Fruit fly (Drosophila melanogaster) whole organism, prepupa: ENCODE data around the gene Cdc7.

Source experiments
- CG10631 ChIP-seq: fragments of 200-800 bp; sonication (Bioruptor generic); optimal IDR thresholded peaks from 2 replicates; lab custom pipeline; 2016; ENCODE audit warnings: missing biosample characterization, missing genetic modification characterization
- CG11294 ChIP-seq: fragments of 200-800 bp; sonication (Bioruptor generic); IDR thresholded peaks from 2 replicates; pipeline ENCODE4 v1.3.6; 2022; ENCODE audit warnings: missing biosample characterization, missing genetic modification characterization
- CG11762 ChIP-seq: fragments of 200-800 bp; sonication (Bioruptor generic); optimal IDR thresholded peaks from 3 replicates; lab custom pipeline; 2016; ENCODE audit warnings: missing biosample characterization, missing genetic modification characterization; ENCODE audit not compliant: insufficient read depth
- CG15336 ChIP-seq: fragments of 200-800 bp; sonication (Bioruptor generic); IDR thresholded peaks from 2 replicates; pipeline ENCODE4 v1.3.6; 2022; ENCODE audit warnings: missing biosample characterization, missing genetic modification characterization
- CG3032 ChIP-seq: fragments of 200-800 bp; optimal IDR thresholded peaks from 2 replicates; lab custom pipeline; 2019; ENCODE audit warnings: missing biosample characterization, mild to moderate bottlenecking, missing genetic modification characterization, moderate library complexity
- CG31627 ChIP-seq: fragments of 200-800 bp; sonication (Bioruptor generic); optimal IDR thresholded peaks from 3 replicates; lab custom pipeline; 2016; ENCODE audit warnings: missing biosample characterization, missing genetic modification characterization
- CG34406 ChIP-seq: fragments of 200-800 bp; sonication (Bioruptor generic); optimal IDR thresholded peaks from 3 replicates; lab custom pipeline; 2016; ENCODE audit warnings: missing biosample characterization, missing genetic modification characterization
- CG4318 ChIP-seq: fragments of 200-800 bp; sonication (Bioruptor generic); optimal IDR thresholded peaks from 3 replicates; lab custom pipeline; 2017; ENCODE audit warnings: missing biosample characterization, mild to moderate bottlenecking, missing genetic modification characterization
- CG6163 ChIP-seq: fragments of 200-800 bp; sonication (Bioruptor generic); IDR thresholded peaks from 3 replicates; pipeline ENCODE4 v1.3.6; 2022; ENCODE audit warnings: missing biosample characterization, missing genetic modification characterization
- CG7368 ChIP-seq: fragments of 200-800 bp; sonication (Bioruptor generic); optimal IDR thresholded peaks from 3 replicates; lab custom pipeline; 2016; ENCODE audit warnings: missing biosample characterization, missing genetic modification characterization
- Eip78C ChIP-seq: fragments of 200-800 bp; sonication (Bioruptor generic); peaks from one replicate; lab custom pipeline; 2016; ENCODE audit warnings: missing biosample characterization, missing genetic modification characterization
- Ets21C ChIP-seq: fragments of 200-800 bp; sonication (Bioruptor generic); optimal IDR thresholded peaks from 3 replicates; lab custom pipeline; 2016; ENCODE audit warnings: missing biosample characterization, missing genetic modification characterization
- Ets96B ChIP-seq: fragments of 200-800 bp; optimal IDR thresholded peaks from 2 replicates; lab custom pipeline; 2019; ENCODE audit warnings: missing biosample characterization, mild to moderate bottlenecking, missing genetic modification characterization, moderate library complexity
- Gug ChIP-seq: fragments of 200-800 bp; sonication (Bioruptor generic); IDR thresholded peaks from 2 replicates; pipeline ENCODE4 v1.3.6; 2022; ENCODE audit warnings: missing biosample characterization, missing genetic modification characterization
- Hr39 ChIP-seq: fragments of 200-800 bp; sonication (Bioruptor generic); optimal IDR thresholded peaks from 2 replicates; lab custom pipeline; 2016; ENCODE audit warnings: missing biosample characterization, missing genetic modification characterization
- Hr4 ChIP-seq: fragments of 200-800 bp; sonication (Bioruptor generic); optimal IDR thresholded peaks from 3 replicates; lab custom pipeline; 2016; ENCODE audit warnings: missing biosample characterization, missing genetic modification characterization
- Lpt ChIP-seq: fragments of 200-800 bp; sonication (Bioruptor generic); optimal IDR thresholded peaks from 3 replicates; lab custom pipeline; 2016; ENCODE audit warnings: missing biosample characterization, missing genetic modification characterization
- Met ChIP-seq: fragments of 200-800 bp; sonication (Bioruptor generic); optimal IDR thresholded peaks from 3 replicates; lab custom pipeline; 2016; ENCODE audit warnings: missing biosample characterization, missing genetic modification characterization
- Sox14 ChIP-seq: fragments of 200-800 bp; sonication (Bioruptor generic); optimal IDR thresholded peaks from 3 replicates; lab custom pipeline; 2016; ENCODE audit warnings: missing biosample characterization, missing genetic modification characterization
- achi ChIP-seq: fragments of 200-800 bp; sonication (Bioruptor generic); optimal IDR thresholded peaks from 3 replicates; lab custom pipeline; 2016; ENCODE audit warnings: missing biosample characterization, missing genetic modification characterization
- acj6 ChIP-seq: fragments of 200-800 bp; sonication (Bioruptor generic); optimal IDR thresholded peaks from 3 replicates; lab custom pipeline; 2016; ENCODE audit warnings: missing biosample characterization, missing genetic modification characterization
- dac ChIP-seq: fragments of 200-800 bp; sonication (Bioruptor generic); optimal IDR thresholded peaks from 2 replicates; lab custom pipeline; 2017; ENCODE audit warnings: missing biosample characterization, mild to moderate bottlenecking, missing genetic modification characterization
- esn ChIP-seq: fragments of 200-800 bp; sonication (Bioruptor generic); optimal IDR thresholded peaks from 2 replicates; lab custom pipeline; 2016; ENCODE audit warnings: missing biosample characterization, mild to moderate bottlenecking, missing genetic modification characterization, moderate library complexity
- fd85E ChIP-seq: fragments of 200-800 bp; sonication (Bioruptor generic); optimal IDR thresholded peaks from 3 replicates; lab custom pipeline; 2016; ENCODE audit warnings: missing biosample characterization, missing genetic modification characterization
- fkh ChIP-seq: fragments of 200-800 bp; sonication (Bioruptor generic); optimal IDR thresholded peaks from 3 replicates; lab custom pipeline; 2017; ENCODE audit warnings: missing biosample characterization, mild to moderate bottlenecking, missing genetic modification characterization, moderate library complexity
- lz ChIP-seq: fragments of 200-800 bp; sonication (Bioruptor generic); optimal IDR thresholded peaks from 3 replicates; lab custom pipeline; 2016; ENCODE audit warnings: missing biosample characterization, missing genetic modification characterization
- pdm3 ChIP-seq: fragments of 200-800 bp; sonication (Bioruptor generic); optimal IDR thresholded peaks from 3 replicates; lab custom pipeline; 2016; ENCODE audit warnings: missing biosample characterization, missing genetic modification characterization
- spab ChIP-seq: fragments of 200-800 bp; sonication (Bioruptor generic); optimal IDR thresholded peaks from 2 replicates; lab custom pipeline; 2017; ENCODE audit warnings: missing biosample characterization, mild to moderate bottlenecking, missing genetic modification characterization, missing genetic modification reagents
- ss ChIP-seq, 2 experiments: fragments of 200-800 bp; sonication (Bioruptor generic); optimal IDR thresholded peaks; 2 replicates in 1 of 2; 3 replicates in 1 of 2; lab custom pipeline; 2017 to 2018; ENCODE audit warnings: mild to moderate bottlenecking in 2 of 2, missing biosample characterization in 2 of 2, missing genetic modification characterization in 2 of 2, moderate library complexity in 1 of 2
- svp ChIP-seq: fragments of 200-800 bp; sonication (Bioruptor generic); peaks from one replicate; lab custom pipeline; 2016; ENCODE audit warnings: missing biosample characterization, missing genetic modification characterization
- topi ChIP-seq: fragments of 200-800 bp; sonication (Bioruptor generic); optimal IDR thresholded peaks from 3 replicates; lab custom pipeline; 2016; ENCODE audit warnings: missing biosample characterization, missing genetic modification characterization
- vri ChIP-seq: fragments of 200-800 bp; sonication (Bioruptor generic); optimal IDR thresholded peaks from 3 replicates; lab custom pipeline; 2016; ENCODE audit warnings: missing biosample characterization, mild to moderate bottlenecking, missing genetic modification characterization

Cdc7 gene

DNA sequence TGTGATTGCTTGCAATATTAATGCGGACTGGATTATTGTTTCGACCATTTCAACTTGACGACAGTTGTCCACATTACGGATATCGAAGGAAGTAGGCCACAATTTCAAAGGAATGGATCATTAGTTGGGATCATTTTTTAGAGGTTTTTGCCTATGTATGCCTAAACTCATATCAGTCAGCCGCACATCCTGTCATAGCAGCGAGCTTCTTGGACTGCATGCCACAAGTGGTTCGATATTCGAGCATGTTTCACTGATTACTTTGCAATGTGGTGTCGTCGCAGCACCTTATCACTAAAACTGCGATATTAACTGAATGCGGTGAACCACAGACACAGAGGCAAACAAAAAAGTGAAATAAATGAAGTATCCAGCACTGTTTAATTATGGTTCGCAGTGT, 9.6 kb downstream of the Cdc7 start:
- no peak for TF ChIP-seq CG4318
- no peak for TF ChIP-seq Gug (GFP tag; lab: Robert Waterston, UW)
- no peak for TF ChIP-seq Hr4 (GFP tag; lab: Kevin White, UChicago)

DNA sequence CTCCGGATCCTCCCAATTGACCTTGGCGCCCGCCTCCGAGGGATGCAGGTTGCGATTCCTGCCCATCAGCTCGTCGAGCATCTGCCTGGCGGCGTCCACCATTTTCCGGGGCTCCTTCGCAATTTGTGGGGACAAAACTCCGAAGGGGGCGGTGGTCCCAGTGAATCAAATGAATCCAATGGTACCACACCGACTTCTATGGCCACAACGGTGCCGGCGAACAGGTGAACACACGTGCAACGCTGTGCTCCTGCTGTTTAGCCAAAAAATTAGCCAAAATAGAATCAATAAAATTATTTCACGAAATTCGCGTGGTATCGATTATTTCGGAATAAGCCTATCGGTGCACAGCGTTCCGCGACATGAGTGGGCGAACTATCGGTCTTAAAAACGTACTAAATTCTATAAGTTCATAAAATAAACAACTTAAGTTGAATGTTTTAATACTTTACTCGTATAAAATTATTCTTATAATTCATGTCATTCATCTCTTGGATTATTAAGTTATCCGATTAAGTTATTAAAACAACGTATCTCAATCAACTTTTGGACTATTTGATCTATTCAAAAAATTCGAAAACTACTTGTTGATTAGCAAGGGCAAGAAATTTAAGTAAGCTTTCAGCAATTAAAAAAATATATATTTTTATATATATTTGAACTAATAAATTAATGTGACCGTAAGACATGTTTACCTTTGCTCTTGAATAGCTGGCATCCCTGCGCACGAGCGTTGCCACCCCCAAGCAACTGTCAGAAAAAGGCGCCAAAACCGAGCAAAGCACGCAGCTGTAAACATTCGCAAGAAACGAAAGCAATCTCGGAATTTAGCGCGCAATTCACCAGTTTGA, 19.5 kb downstream of the Cdc7 start, which contains the start of the genes CG3198 and Mcm6:
TSS of gene CG3198 (minus strand) at position 337 of the 851 bp plus-strand sequence.
TSS of gene Mcm6 (plus strand) at position 751 of the 851 bp plus-strand sequence.
- no peak for TF ChIP-seq CG3032 (tag; lab: Kevin White, UChicago)
- TF ChIP-seq esn = no peak
- peak; percentile 76 for TF ChIP-seq fkh (GFP tag; lab: Kevin White, UChicago)
- TF ChIP-seq achi (GFP tag; lab: Kevin White, UChicago) = peak; percentile 98
- TF ChIP-seq CG6163 (GFP tag; lab: Robert Waterston, UW) = no peak
- TF ChIP-seq CG34406 (GFP tag; lab: Kevin White, UChicago) = no peak
- TF ChIP-seq lz = no peak
- TF ChIP-seq Sox14 (GFP tag; lab: Kevin White, UChicago) = no peak
- TF ChIP-seq CG15336 = no peak
- TF ChIP-seq CG11762 (GFP tag; lab: Kevin White, UChicago) = no peak
- no peak for TF ChIP-seq CG11294 (GFP tag; lab: Robert Waterston, UW)
- no peak for TF ChIP-seq Ets96B (tag; lab: Kevin White, UChicago)
- TF ChIP-seq topi (GFP tag; lab: Kevin White, UChicago) = no peak
- TF ChIP-seq spab (GFP tag; lab: Kevin White, UChicago) = no peak
- TF ChIP-seq, all 60 proteins: peak for 2

- TF ChIP-seq esn = peak; percentile 38
- TF ChIP-seq fkh (GFP tag; lab: Kevin White, UChicago) = peak; percentile 28
- TF ChIP-seq svp (GFP tag; lab: Kevin White, UChicago) = no peak
- TF ChIP-seq fd85E (GFP tag; lab: Kevin White, UChicago) = no peak
- TF ChIP-seq CG7368 (GFP tag; lab: Kevin White, UChicago) = no peak
- TF ChIP-seq acj6 (GFP tag; lab: Kevin White, UChicago) = peak; percentile 12
- TF ChIP-seq spab (GFP tag; lab: Kevin White, UChicago) = no peak
- TF ChIP-seq Eip78C (GFP tag; lab: Kevin White, UChicago) = no peak
- TF ChIP-seq CG10631 (GFP tag; lab: Kevin White, UChicago) = no peak
- peak; percentile 23 for TF ChIP-seq topi (GFP tag; lab: Kevin White, UChicago)
- no peak for TF ChIP-seq Lpt (GFP tag; lab: Kevin White, UChicago)
- peak; percentile 6 for TF ChIP-seq CG3032 (tag; lab: Kevin White, UChicago)
- TF ChIP-seq CG11762 (GFP tag; lab: Kevin White, UChicago) = no peak
- no peak for TF ChIP-seq Hr39
- TF ChIP-seq vri = peak; percentile 22
- TF ChIP-seq Ets21C = no peak
- no peak for TF ChIP-seq Met
- no peak for TF ChIP-seq pdm3
- no peak for TF ChIP-seq ss (GFP tag; optimal IDR thresholded peaks at IDR 0.05; lab: Kevin White, UChicago)
- TF ChIP-seq lz = peak; percentile 18
- no peak for TF ChIP-seq dac
- peak; percentile 5 for TF ChIP-seq CG31627 (GFP tag; lab: Kevin White, UChicago)
- TF ChIP-seq Sox14 (GFP tag; lab: Kevin White, UChicago) = peak; percentile 14
Observed at dm6 chrX:6677826-6678489, 23.6 kb downstream of the Cdc7 start, which contains the start of gene Fum1. TSS of gene Fum1 (plus strand) at chrX:6678424.
